Fruit fly (Drosophila melanogaster): ENCODE results near the gene Eig71Ef.

Gene Eig71Ef

dm6 chr3L:15670455-15670854 is 13.3 kb upstream of the Eig71Ef start:
- no peak for TF ChIP-seq CG16779 (tag; optimal IDR thresholded peaks at IDR 0.05)
- peak; percentile 47 for TF ChIP-seq CG34406 (GFP tag; optimal IDR thresholded peaks at IDR 0.05)
- TF ChIP-seq CG11902 (GFP tag; optimal IDR thresholded peaks at IDR 0.05), result no peak
- TF ChIP-seq ss (GFP tag; optimal IDR thresholded peaks at IDR 0.05), result no peak
- TF ChIP-seq OdsH (GFP tag; optimal IDR thresholded peaks at IDR 0.05), result no peak
- TF ChIP-seq Smox (GFP tag; optimal IDR thresholded peaks at IDR 0.05), result peak; percentile 24
- TF ChIP-seq CG6792 (GFP tag; optimal IDR thresholded peaks at IDR 0.05), result peak; percentile 26
- TF ChIP-seq salr (GFP tag; optimal IDR thresholded peaks at IDR 0.05), result no peak
- no peak for TF ChIP-seq Eip75B (GFP tag; optimal IDR thresholded peaks at IDR 0.05)
- TF ChIP-seq fd85E (GFP tag; optimal IDR thresholded peaks at IDR 0.05), result no peak
- no peak for TF ChIP-seq CG8319 (GFP tag; optimal IDR thresholded peaks at IDR 0.05)
- no peak for TF ChIP-seq CG31627 (GFP tag; optimal IDR thresholded peaks at IDR 0.05)
- TF ChIP-seq topi (GFP tag; optimal IDR thresholded peaks at IDR 0.05), result peak; percentile 17
- no peak for TF ChIP-seq CG8632 (GFP tag; optimal IDR thresholded peaks at IDR 0.05)
- TF ChIP-seq Blimp-1 (GFP tag; optimal IDR thresholded peaks at IDR 0.05), result peak; percentile 9
- TF ChIP-seq acj6 (GFP tag; optimal IDR thresholded peaks at IDR 0.05), result peak; percentile 2
- peak; percentile 21 for TF ChIP-seq Met (GFP tag; optimal IDR thresholded peaks at IDR 0.05)
- no peak for TF ChIP-seq Lpt (GFP tag; optimal IDR thresholded peaks at IDR 0.05)
- no peak for TF ChIP-seq Sox14 (GFP tag; optimal IDR thresholded peaks at IDR 0.05)
- peak; percentile 3 for TF ChIP-seq vri (GFP tag; optimal IDR thresholded peaks at IDR 0.05)
- TF ChIP-seq CG11762 (GFP tag; optimal IDR thresholded peaks at IDR 0.05; ENCODE audit: insufficient read depth), result no peak
- TF ChIP-seq CG6276 (GFP tag; optimal IDR thresholded peaks at IDR 0.05), result no peak
- TF ChIP-seq CG10631 (GFP tag; optimal IDR thresholded peaks at IDR 0.05), result peak; percentile 21
- TF ChIP-seq CG32006 (GFP tag; optimal IDR thresholded peaks at IDR 0.05), result no peak
- peak; percentile 78 for TF ChIP-seq svp (GFP tag)
- TF ChIP-seq CG6808 (GFP tag; optimal IDR thresholded peaks at IDR 0.05), result no peak
- TF ChIP-seq Eip78C (GFP tag), result peak; percentile 48
- TF ChIP-seq cyc (GFP tag; optimal IDR thresholded peaks at IDR 0.05), result peak; percentile 9
- peak; percentile 12 for TF ChIP-seq achi (GFP tag; optimal IDR thresholded peaks at IDR 0.05)
- peak; percentile 21 for TF ChIP-seq CG3919 (GFP tag; optimal IDR thresholded peaks at IDR 0.05)
- no peak for TF ChIP-seq CG6854 (GFP tag; optimal IDR thresholded peaks at IDR 0.05)
- no peak for TF ChIP-seq CG8119 (GFP tag; IDR thresholded peaks at IDR 0.05)
- TF ChIP-seq esn (GFP tag; optimal IDR thresholded peaks at IDR 0.05), result peak; percentile 38
- TF ChIP-seq fkh (GFP tag; optimal IDR thresholded peaks at IDR 0.05), result no peak

- TF ChIP-seq CG11762 (GFP tag; optimal IDR thresholded peaks at IDR 0.05; ENCODE audit: insufficient read depth) (no peak), spab (GFP tag; optimal IDR thresholded peaks at IDR 0.05) (no peak), CG16779 (tag; optimal IDR thresholded peaks at IDR 0.05) (no peak), CG31627 (GFP tag; optimal IDR thresholded peaks at IDR 0.05) (no peak), esn (GFP tag; optimal IDR thresholded peaks at IDR 0.05) (no peak), topi (GFP tag; optimal IDR thresholded peaks at IDR 0.05) (no peak), cyc (GFP tag; optimal IDR thresholded peaks at IDR 0.05) (no peak), Sox102F (GFP tag; optimal IDR thresholded peaks at IDR 0.05) (no peak), salr (GFP tag; optimal IDR thresholded peaks at IDR 0.05) (no peak), acj6 (GFP tag; optimal IDR thresholded peaks at IDR 0.05) (no peak), Hr4 (GFP tag; optimal IDR thresholded peaks at IDR 0.05) (no peak), CG6792 (GFP tag; optimal IDR thresholded peaks at IDR 0.05) (no peak), CG11294 (GFP tag; IDR thresholded peaks at IDR 0.05) (no peak), CG34406 (GFP tag; optimal IDR thresholded peaks at IDR 0.05) (no peak), Met (GFP tag; optimal IDR thresholded peaks at IDR 0.05) (no peak), CG6854 (GFP tag; optimal IDR thresholded peaks at IDR 0.05) (no peak), Hr39 (GFP tag; optimal IDR thresholded peaks at IDR 0.05) (no peak)
Measured at dm6 chr3L:15669939-15670338, 12.7 kb upstream of the Eig71Ef start.

dm6 chr3L:15665741-15666140 is 8.6 kb upstream of the Eig71Ef start:
- TF ChIP-seq Hr39 (GFP tag; optimal IDR thresholded peaks at IDR 0.05), result no peak
- TF ChIP-seq ss (GFP tag; optimal IDR thresholded peaks at IDR 0.05), result no peak
- no peak for TF ChIP-seq CG16779 (tag; optimal IDR thresholded peaks at IDR 0.05)
